Fruit fly (Drosophila melanogaster): ENCODE data around the gene Ugt35A1.

dm6 chr3R:11126383-11126782, 46.1 kb downstream of the Ugt35A1 start:
- no peak for TF ChIP-seq OdsH (GFP tag; optimal IDR thresholded peaks at IDR 0.05)
- TF ChIP-seq Jra (GFP tag; optimal IDR thresholded peaks at IDR 0.05): no peak
- no peak for TF ChIP-seq Hr83 (GFP tag; optimal IDR thresholded peaks at IDR 0.05; ENCODE audit: poor library complexity, severe bottlenecking)
- TF ChIP-seq pan (optimal IDR thresholded peaks at IDR 0.05): no peak
